Worm (Caenorhabditis elegans) whole organism, L4 larva: ENCODE data around the gene R11G11.16.

Experiments used
- D1046.2 ChIP-seq: fragments of 200-800 bp; sonication (Bioruptor generic); IDR thresholded peaks from 2 replicates; pipeline ENCODE4 v1.3.6; 2022; ENCODE audit warnings: missing genetic modification characterization, missing compliant biosample characterization
- F26F4.8 ChIP-seq: fragments of 200-800 bp; sonication (Bioruptor generic); conservative IDR thresholded peaks from 2 replicates; pipeline ENCODE4 v1.3.6; 2022; ENCODE audit warnings: missing genetic modification characterization, missing compliant biosample characterization
- F49E8.2 ChIP-seq: sonication (generic microtip); optimal IDR thresholded peaks from 2 replicates; lab custom pipeline; 2016; ENCODE audit warnings: missing compliant biosample characterization, mild to moderate bottlenecking, missing genetic modification characterization, borderline replicate concordance
- T26A8.4 ChIP-seq: fragments of 200-800 bp; sonication (Bioruptor generic); IDR thresholded peaks from 2 replicates; pipeline ENCODE4 v1.3.6; 2022; ENCODE audit warnings: missing genetic modification characterization, missing compliant biosample characterization
- Y5F2A.4 ChIP-seq: fragments of 200-800 bp; sonication (Bioruptor generic); optimal IDR thresholded peaks from 2 replicates; lab custom pipeline; 2018; ENCODE audit warnings: mild to moderate bottlenecking, missing genetic modification characterization, missing compliant biosample characterization
- Y75B8A.6 ChIP-seq: fragments of 200-800 bp; sonication (Bioruptor generic); IDR thresholded peaks from 2 replicates; pipeline ENCODE4 v1.3.6; 2022; ENCODE audit warnings: missing genetic modification reagents, missing genetic modification characterization, missing compliant biosample characterization
- ZK546.5 ChIP-seq, 2 experiments: sonication (generic microtip); optimal IDR thresholded peaks; 2 replicates each; lab custom pipeline; 2017; ENCODE audit warnings: missing biosample characterization in 2 of 2, missing genetic modification characterization in 2 of 2
- ama-1 ChIP-seq: fragments of 150-350 bp; optimal IDR thresholded peaks from 2 replicates; lab custom pipeline; 2014; ENCODE audit warnings: inconsistent platforms, mixed read lengths
- arid-1 ChIP-seq: fragments of 200-800 bp; sonication (Bioruptor generic); conservative IDR thresholded peaks from 2 replicates; pipeline ENCODE4 v1.3.6; 2022; ENCODE audit warnings: missing genetic modification reagents, missing genetic modification characterization, missing compliant biosample characterization
- attf-4 ChIP-seq: sonication (generic microtip); optimal IDR thresholded peaks from 3 replicates; lab custom pipeline; 2017; ENCODE audit warnings: missing biosample characterization, missing genetic modification characterization
- ceh-20 ChIP-seq: fragments of 200-800 bp; sonication (Bioruptor generic); IDR thresholded peaks from 2 replicates; pipeline ENCODE4 v1.3.6; 2022; ENCODE audit warnings: missing genetic modification reagents, missing genetic modification characterization, missing compliant biosample characterization
- ceh-28 ChIP-seq: fragments of 150-350 bp; optimal IDR thresholded peaks from 2 replicates; lab custom pipeline; 2014; ENCODE audit warnings: missing biosample characterization, missing genetic modification reagents, missing genetic modification characterization
- ceh-32 ChIP-seq: sonication (generic microtip); optimal IDR thresholded peaks from 2 replicates; lab custom pipeline; 2016; ENCODE audit warnings: mild to moderate bottlenecking, missing genetic modification characterization, missing compliant biosample characterization; ENCODE audit not compliant: poor library complexity
- ceh-44 ChIP-seq: fragments of 200-800 bp; sonication (Bioruptor generic); IDR thresholded peaks from 2 replicates; pipeline ENCODE4 v1.3.6; 2022; ENCODE audit warnings: missing genetic modification reagents, missing genetic modification characterization, missing compliant biosample characterization
- cey-2 ChIP-seq: sonication (generic microtip); optimal IDR thresholded peaks from 3 replicates; lab custom pipeline; 2017; ENCODE audit warnings: missing genetic modification characterization, mild to moderate bottlenecking, missing compliant biosample characterization, antibody characterized with exemption, borderline replicate concordance; ENCODE audit not compliant: insufficient read depth
- daf-12 ChIP-seq: fragments of 150-350 bp; optimal IDR thresholded peaks from 2 replicates; lab custom pipeline; 2014; ENCODE audit warnings: missing biosample characterization, missing genetic modification reagents, missing genetic modification characterization
- daf-16 ChIP-seq, 3 experiments: sonication (generic microtip); optimal IDR thresholded peaks; 2 replicates each; lab custom pipeline; 2016 to 2017; ENCODE audit warnings: missing genetic modification characterization in 3 of 3, missing genetic modification reagents in 3 of 3, mild to moderate bottlenecking in 2 of 3, missing compliant biosample characterization in 2 of 3, missing biosample characterization in 1 of 3, moderate library complexity in 1 of 3
- dmd-6 ChIP-seq: fragments of 200-800 bp; sonication (Bioruptor generic); IDR thresholded peaks from 2 replicates; pipeline ENCODE4 v1.3.6; 2022; ENCODE audit warnings: missing genetic modification reagents, missing genetic modification characterization, missing compliant biosample characterization
- dmd-8 ChIP-seq: fragments of 200-800 bp; sonication (Bioruptor generic); IDR thresholded peaks from 2 replicates; pipeline ENCODE4 v1.3.6; 2022; ENCODE audit warnings: missing genetic modification characterization, missing compliant biosample characterization
- dmd-9 ChIP-seq: fragments of 200-800 bp; sonication (Bioruptor generic); IDR thresholded peaks from 2 replicates; pipeline ENCODE4 v1.3.6; 2022; ENCODE audit warnings: missing genetic modification reagents, missing genetic modification characterization, missing compliant biosample characterization
- dpl-1 ChIP-seq: fragments of 150-350 bp; optimal IDR thresholded peaks from 2 replicates; lab custom pipeline; 2014; ENCODE audit warnings: missing biosample characterization, missing genetic modification reagents, missing genetic modification characterization
- dve-1 ChIP-seq: sonication (generic microtip); optimal IDR thresholded peaks from 2 replicates; lab custom pipeline; 2017; ENCODE audit warnings: antibody characterized with exemption, mild to moderate bottlenecking, missing genetic modification characterization, missing compliant biosample characterization; ENCODE audit not compliant: insufficient read depth
- egl-43 ChIP-seq: fragments of 200-800 bp; sonication (Bioruptor generic); IDR thresholded peaks from 2 replicates; pipeline ENCODE4 v1.3.6; 2022; ENCODE audit warnings: missing genetic modification reagents, missing genetic modification characterization, missing compliant biosample characterization
- fkh-10 ChIP-seq: fragments of 150-350 bp; optimal IDR thresholded peaks from 2 replicates; lab custom pipeline; 2014; ENCODE audit warnings: missing biosample characterization, missing genetic modification reagents, missing genetic modification characterization
- fos-1 ChIP-seq: fragments of 150-350 bp; optimal IDR thresholded peaks from 2 replicates; lab custom pipeline; 2014; ENCODE audit warnings: missing biosample characterization, missing genetic modification characterization
- hif-1 ChIP-seq, 2 experiments: sonication (generic microtip); optimal IDR thresholded peaks; 2 replicates each; lab custom pipeline; 2016 to 2017; ENCODE audit warnings: missing compliant biosample characterization in 2 of 2, missing genetic modification characterization in 2 of 2, missing genetic modification reagents in 2 of 2, missing genotype in 2 of 2, mild to moderate bottlenecking in 1 of 2
- hlh-30 ChIP-seq: sonication (generic microtip); optimal IDR thresholded peaks from 2 replicates; lab custom pipeline; 2017; ENCODE audit warnings: antibody characterized with exemption, mild to moderate bottlenecking, missing genetic modification characterization, missing compliant biosample characterization; ENCODE audit not compliant: insufficient read depth
- hmg-1.1 ChIP-seq: fragments of 200-800 bp; sonication (Bioruptor generic); IDR thresholded peaks from 2 replicates; pipeline ENCODE4 v1.3.6; 2022; ENCODE audit warnings: missing genetic modification reagents, missing genetic modification characterization, missing compliant biosample characterization
- lin-29 ChIP-seq: fragments of 200-800 bp; sonication (Bioruptor generic); IDR thresholded peaks from 2 replicates; pipeline ENCODE4 v1.3.6; 2022; ENCODE audit warnings: missing genetic modification reagents, missing genetic modification characterization, missing compliant biosample characterization
- lin-38 ChIP-seq: fragments of 200-800 bp; sonication (Bioruptor generic); IDR thresholded peaks from 2 replicates; pipeline ENCODE4 v1.3.6; 2022; ENCODE audit warnings: missing genetic modification reagents, missing genetic modification characterization, missing compliant biosample characterization
- lin-39 ChIP-seq: fragments of 150-350 bp; optimal IDR thresholded peaks from 2 replicates; lab custom pipeline; 2014; ENCODE audit warnings: missing biosample characterization, missing genetic modification reagents, missing genetic modification characterization
- madf-9 ChIP-seq: fragments of 200-800 bp; sonication (Bioruptor generic); conservative IDR thresholded peaks from 2 replicates; pipeline ENCODE4 v1.3.6; 2022; ENCODE audit warnings: missing genetic modification reagents, missing genetic modification characterization, missing compliant biosample characterization
- mdt-29 ChIP-seq: fragments of 200-800 bp; sonication (Bioruptor generic); IDR thresholded peaks from 2 replicates; pipeline ENCODE4 v1.3.6; 2022; ENCODE audit warnings: missing genetic modification reagents, missing genetic modification characterization, missing compliant biosample characterization
- mes-2 ChIP-seq: sonication (generic microtip); optimal IDR thresholded peaks from 2 replicates; lab custom pipeline; 2016; ENCODE audit warnings: missing genotype, mild to moderate bottlenecking, missing genetic modification characterization, missing compliant biosample characterization; ENCODE audit not compliant: poor library complexity, severe bottlenecking
- nhr-111 ChIP-seq: fragments of 200-800 bp; sonication (Bioruptor generic); optimal IDR thresholded peaks from 2 replicates; lab custom pipeline; 2018; ENCODE audit warnings: mild to moderate bottlenecking, missing genetic modification characterization, missing compliant biosample characterization
- nhr-41 ChIP-seq: fragments of 200-800 bp; sonication (Bioruptor generic); IDR thresholded peaks from 2 replicates; pipeline ENCODE4 v1.3.6; 2022; ENCODE audit warnings: missing genetic modification reagents, missing genetic modification characterization, missing compliant biosample characterization
- nhr-42 ChIP-seq: fragments of 200-800 bp; sonication (Bioruptor generic); IDR thresholded peaks from 2 replicates; pipeline ENCODE4 v1.3.6; 2022; ENCODE audit warnings: missing genetic modification characterization, missing compliant biosample characterization
- pha-4 ChIP-seq, 2 experiments: fragments of 150-350 bp in 1 of 2; fragments of 200-800 bp in 1 of 2; sonication (Bioruptor generic) in 1 of 2; IDR thresholded peaks in 1 of 2; optimal IDR thresholded peaks in 1 of 2; 2 replicates each; pipeline versions ENCODE4 v1.3.6 to Lab custom; 2014 to 2022; ENCODE audit warnings: missing genetic modification characterization in 2 of 2, missing genetic modification reagents in 2 of 2, missing biosample characterization in 1 of 2, missing compliant biosample characterization in 1 of 2
- pqm-1 ChIP-seq: sonication (generic microtip); optimal IDR thresholded peaks from 2 replicates; lab custom pipeline; 2017; ENCODE audit warnings: missing biosample characterization, missing genetic modification characterization
- saeg-2 ChIP-seq: fragments of 200-800 bp; sonication (Bioruptor generic); IDR thresholded peaks from 2 replicates; pipeline ENCODE4 v1.3.6; 2022; ENCODE audit warnings: missing genetic modification reagents, missing genetic modification characterization, missing compliant biosample characterization
- sdz-12 ChIP-seq: fragments of 200-800 bp; sonication (Bioruptor generic); optimal IDR thresholded peaks from 2 replicates; lab custom pipeline; 2018; ENCODE audit warnings: mild to moderate bottlenecking, missing genetic modification characterization, missing compliant biosample characterization
- skn-1 ChIP-seq: fragments of 150-350 bp; optimal IDR thresholded peaks from 2 replicates; lab custom pipeline; 2014; ENCODE audit warnings: missing biosample characterization, missing genetic modification characterization
- spr-1 ChIP-seq: sonication (generic microtip); optimal IDR thresholded peaks from 2 replicates; lab custom pipeline; 2016; ENCODE audit warnings: mild to moderate bottlenecking, missing genetic modification characterization, missing compliant biosample characterization
- zag-1 ChIP-seq: fragments of 150-350 bp; optimal IDR thresholded peaks from 2 replicates; lab custom pipeline; 2014; ENCODE audit warnings: missing biosample characterization, missing genetic modification characterization
- zfp-3 ChIP-seq: fragments of 200-800 bp; sonication (Bioruptor generic); conservative IDR thresholded peaks from 2 replicates; pipeline ENCODE4 v1.3.6; 2022; ENCODE audit warnings: missing genetic modification reagents, missing genetic modification characterization, missing compliant biosample characterization
- ztf-11 ChIP-seq: fragments of 150-350 bp; optimal IDR thresholded peaks from 2 replicates; lab custom pipeline; 2014; ENCODE audit warnings: missing biosample characterization, missing genetic modification characterization
- ztf-7 ChIP-seq: fragments of 150-350 bp; optimal IDR thresholded peaks from 2 replicates; lab custom pipeline; 2014; ENCODE audit warnings: missing biosample characterization, missing genetic modification characterization

The R11G11.16 gene

ce11 chrV:534176-534575 is 9.2 kb upstream of the R11G11.16 start, which contains the start of gene nhr-132 (continued):
- TF ChIP-seq attf-4 (no peak), dmd-6 (GFP tag; lab: Robert Waterston, UW) (peak; percentile 61), hmg-1.1 (no peak), ztf-11 (tag; lab: Kevin White, UChicago) (no peak), F26F4.8 (GFP tag; lab: Robert Waterston, UW) (no peak), fos-1 (tag; lab: Kevin White, UChicago) (no peak), F49E8.2 (tag; lab: Kevin White, UChicago) (no peak), ama-1 (no peak), ceh-32 (tag; lab: Kevin White, UChicago) (no peak), ceh-20 (GFP tag; lab: Robert Waterston, UW) (no peak)

DNA sequence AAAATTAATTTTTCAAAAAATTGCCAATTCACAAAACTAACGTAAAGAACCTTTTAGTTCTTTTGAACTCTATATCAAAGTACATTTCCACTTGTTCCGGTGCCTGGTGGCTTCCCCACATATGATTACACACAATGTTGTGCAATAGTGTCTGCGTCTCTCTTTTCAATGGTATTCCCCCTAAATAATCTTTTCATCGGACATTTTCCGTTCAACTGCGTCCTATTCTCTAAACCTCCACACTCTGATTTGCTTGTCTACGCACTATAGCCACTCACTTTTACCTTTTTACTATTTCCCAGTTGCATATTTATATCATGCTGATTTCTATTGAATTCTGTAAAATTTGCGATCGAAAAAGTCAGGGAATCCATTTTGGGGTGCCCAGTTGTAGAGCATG is 7.1 kb upstream of the R11G11.16 start, which contains the start of gene nhr-58:
Gene nhr-58 (plus strand): TSS at position 214 of the 400 bp plus-strand sequence.
- TF ChIP-seq zfp-3 (no peak), lin-39 (tag; lab: Kevin White, UChicago) (no peak), hlh-30 (tag; lab: Kevin White, UChicago) (peak; percentile 79), arid-1 (no peak), ceh-32 (tag; lab: Kevin White, UChicago) (no peak), fkh-10 (GFP tag; lab: Kevin White, UChicago) (no peak), dpl-1 (GFP tag; lab: Kevin White, UChicago) (peak; percentile 16), ceh-44 (GFP tag; lab: Robert Waterston, UW) (no peak), ztf-11 (tag; lab: Kevin White, UChicago) (no peak), lin-29 (GFP tag; lab: Robert Waterston, UW) (no peak), daf-12 (tag; lab: Kevin White, UChicago) (no peak), nhr-42 (GFP tag; lab: Robert Waterston, UW) (no peak), dve-1 (peak; percentile 94), egl-43 (no peak), pqm-1 (tag; lab: Kevin White, UChicago) (peak; percentile 76), zag-1 (no peak), ceh-20 (GFP tag; lab: Robert Waterston, UW) (no peak), spr-1 (tag; lab: Kevin White, UChicago) (no peak), dmd-9 (GFP tag; lab: Robert Waterston, UW) (no peak), sdz-12 (GFP tag; lab: Kevin White, UChicago) (no peak), nhr-41 (GFP tag; lab: Robert Waterston, UW) (no peak), fos-1 (tag; lab: Kevin White, UChicago) (no peak), saeg-2 (GFP tag; lab: Robert Waterston, UW) (no peak), cey-2 (tag; lab: Kevin White, UChicago) (no peak), ztf-7 (peak; percentile 77), Y5F2A.4 (GFP tag; lab: Kevin White, UChicago) (no peak), attf-4 (no peak), ZK546.5 (tag; optimal IDR thresholded peaks at IDR 0.05; lab: Kevin White, UChicago) (no peak), ama-1 (no peak), pha-4 (GFP tag; IDR thresholded peaks at IDR 0.05; lab: Robert Waterston, UW) (no peak), pha-4 (tag; optimal IDR thresholded peaks at IDR 0.05; lab: Kevin White, UChicago) (peak; percentile 52), Y75B8A.6 (GFP tag; lab: Robert Waterston, UW) (no peak), dmd-8 (GFP tag; lab: Robert Waterston, UW) (no peak), madf-9 (GFP tag; lab: Robert Waterston, UW) (no peak), daf-16 (GFP tag; optimal IDR thresholded peaks at IDR 0.05; lab: Kevin White, UChicago) (no peak), daf-16 (tag; optimal IDR thresholded peaks at IDR 0.05; lab: Kevin White, UChicago) (peak; percentile 63), lin-38 (GFP tag; lab: Robert Waterston, UW) (no peak), mes-2 (tag; lab: Kevin White, UChicago) (peak; percentile 76), nhr-111 (GFP tag; lab: Kevin White, UChicago) (no peak), mdt-29 (GFP tag; lab: Robert Waterston, UW) (no peak), ceh-28 (tag; lab: Kevin White, UChicago) (no peak), T26A8.4 (GFP tag; lab: Robert Waterston, UW) (no peak), skn-1 (tag; lab: Kevin White, UChicago) (no peak), D1046.2 (GFP tag; lab: Robert Waterston, UW) (no peak), F49E8.2 (tag; lab: Kevin White, UChicago) (no peak), hif-1 (tag; optimal IDR thresholded peaks at IDR 0.05; lab: Kevin White, UChicago) (peak in 1 of 2 experiments; percentile 42)
